Worm (Caenorhabditis elegans): ENCODE data around the gene ZK546.2.

- TF ChIP-seq nhr-76 (tag; optimal IDR thresholded peaks at IDR 0.05) (no peak), aly-2 (tag; optimal IDR thresholded peaks at IDR 0.05) (no peak), C34B4.2 (tag; optimal IDR thresholded peaks at IDR 0.05) (no peak), nhr-47 (tag; optimal IDR thresholded peaks at IDR 0.05) (no peak), ztf-4 (tag; optimal IDR thresholded peaks at IDR 0.05) (no peak), ztf-11 (tag; optimal IDR thresholded peaks at IDR 0.05) (no peak), sox-4 (tag; optimal IDR thresholded peaks at IDR 0.05) (no peak), isw-1 (GFP tag; IDR thresholded peaks at IDR 0.05) (no peak), ceh-82 (tag; optimal IDR thresholded peaks at IDR 0.05) (no peak), egl-27 (tag; optimal IDR thresholded peaks at IDR 0.05) (no peak), elt-3 (tag; optimal IDR thresholded peaks at IDR 0.05) (no peak), mdl-1 (tag; optimal IDR thresholded peaks at IDR 0.05) (no peak)
Observed at ce11 chrII:4986664-4987063, 40.8 kb downstream of the ZK546.2 start.

Data from whole organism, L1 larva.